Worm (Caenorhabditis elegans): ENCODE measurements around the gene Y38A10A.11.

The Y38A10A.11 gene

ce11 chrV:6055289-6055688 is 48.0 kb downstream of the Y38A10A.11 start, which contains the start of gene srd-20:
TSS of gene srd-20 (plus strand) at chrV:6055589.
- TF ChIP-seq snpc-4 (tag; optimal IDR thresholded peaks at IDR 0.05) (no peak), mls-2 (tag; optimal IDR thresholded peaks at IDR 0.05) (no peak), nhr-12 (tag; optimal IDR thresholded peaks at IDR 0.05) (no peak), nhr-76 (tag; optimal IDR thresholded peaks at IDR 0.05) (no peak), mep-1 (tag; optimal IDR thresholded peaks at IDR 0.05) (no peak), sem-2 (GFP tag; optimal IDR thresholded peaks at IDR 0.05) (no peak)

DNA sequence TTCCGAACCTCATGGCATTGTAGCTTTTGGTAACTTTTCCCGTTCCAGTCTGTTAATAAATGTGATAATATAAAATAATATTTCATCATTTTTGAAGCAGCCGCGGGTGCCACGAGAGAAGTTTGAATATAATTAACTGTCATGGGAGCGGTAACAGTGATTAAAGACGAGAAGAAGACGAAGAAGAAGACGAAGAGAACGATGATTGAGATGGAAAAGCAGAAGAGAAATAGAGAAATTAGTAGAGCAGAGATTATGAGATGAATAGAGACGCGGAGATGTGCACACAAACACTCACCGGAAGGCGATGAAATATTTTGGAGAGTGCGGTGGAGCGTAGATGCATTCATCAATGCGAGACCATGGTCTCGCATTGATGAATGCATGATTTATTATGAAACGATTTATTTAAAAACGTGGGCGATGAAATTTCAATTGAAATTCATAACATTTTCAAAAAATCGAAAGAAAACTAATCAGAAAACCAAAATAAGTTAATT is 50.1 kb downstream of the Y38A10A.11 start, which contains the start of gene seip-1:
seip-1 (minus strand) TSS at position 51 of the 500 bp plus-strand sequence.
- TF ChIP-seq nhr-28 (tag; optimal IDR thresholded peaks at IDR 0.05) (no peak), elt-1 (tag; optimal IDR thresholded peaks at IDR 0.05; ENCODE audit: borderline replicate concordance, insufficient read depth) (no peak), blmp-1 (tag; optimal IDR thresholded peaks at IDR 0.05) (no peak), unc-39 (tag; optimal IDR thresholded peaks at IDR 0.05) (no peak), hlh-1 (tag; optimal IDR thresholded peaks at IDR 0.05) (peak; percentile 46), lsy-2 (tag; optimal IDR thresholded peaks at IDR 0.05) (peak; percentile 68), sem-2 (GFP tag; optimal IDR thresholded peaks at IDR 0.05) (no peak), mab-5 (tag; optimal IDR thresholded peaks at IDR 0.05) (no peak), M03D4.4 (tag; optimal IDR thresholded peaks at IDR 0.05) (no peak), tbx-8 (GFP tag; optimal IDR thresholded peaks at IDR 0.05) (no peak), unc-62 (GFP tag; optimal IDR thresholded peaks at IDR 0.05) (peak; percentile 82), ceh-83 (GFP tag; optimal IDR thresholded peaks at IDR 0.05) (no peak), bed-3 (GFP tag; optimal IDR thresholded peaks at IDR 0.05) (no peak), sptf-1 (tag; optimal IDR thresholded peaks at IDR 0.05) (peak; percentile 28), drap-1 (GFP tag; optimal IDR thresholded peaks at IDR 0.05) (no peak), ztf-11 (tag; optimal IDR thresholded peaks at IDR 0.05) (no peak), lin-13 (tag; optimal IDR thresholded peaks at IDR 0.05) (peak; percentile 52), flh-1 (GFP tag; optimal IDR thresholded peaks at IDR 0.05) (no peak), nhr-12 (tag; optimal IDR thresholded peaks at IDR 0.05) (no peak), elt-3 (tag; optimal IDR thresholded peaks at IDR 0.05) (no peak), nhr-237 (tag; optimal IDR thresholded peaks at IDR 0.05) (peak; percentile 72), cnd-1 (tag; optimal IDR thresholded peaks at IDR 0.05) (no peak), mep-1 (tag; optimal IDR thresholded peaks at IDR 0.05) (peak; percentile 91), mls-2 (tag; optimal IDR thresholded peaks at IDR 0.05) (peak; percentile 65), ceh-43 (GFP tag; optimal IDR thresholded peaks at IDR 0.05) (no peak), snpc-4 (tag; optimal IDR thresholded peaks at IDR 0.05) (no peak), nhr-2 (tag; optimal IDR thresholded peaks at IDR 0.05) (no peak), ham-2 (GFP tag; optimal IDR thresholded peaks at IDR 0.05) (no peak), zip-8 (tag; optimal IDR thresholded peaks at IDR 0.05) (no peak), unc-120 (tag; optimal IDR thresholded peaks at IDR 0.05; ENCODE audit: poor library complexity, severe bottlenecking) (peak; percentile 5), ces-1 (GFP tag; optimal IDR thresholded peaks at IDR 0.05) (peak; percentile 80), ceh-39 (tag; optimal IDR thresholded peaks at IDR 0.05) (peak; percentile 54), pha-4 (tag; optimal IDR thresholded peaks at IDR 0.05) (peak; percentile 76), nhr-76 (tag; optimal IDR thresholded peaks at IDR 0.05) (no peak), lin-32 (GFP tag; optimal IDR thresholded peaks at IDR 0.05) (no peak)
